Fruit fly (Drosophila melanogaster): ENCODE data around the gene X11Lbeta.

Gene X11Lbeta

dm6 chrX:10728024-10728423 is 100.5 kb downstream of the X11Lbeta start:
- no peak for TF ChIP-seq Sin3A (optimal IDR thresholded peaks at IDR 0.05)
- no peak for TF ChIP-seq psq (optimal IDR thresholded peaks at IDR 0.05)
- TF ChIP-seq Myc (optimal IDR thresholded peaks at IDR 0.05), result no peak
- no peak for TF ChIP-seq ttk (optimal IDR thresholded peaks at IDR 0.05)
- TF ChIP-seq insv (optimal IDR thresholded peaks at IDR 0.05), result no peak
- TF ChIP-seq h (optimal IDR thresholded peaks at IDR 0.05), result no peak

DNA sequence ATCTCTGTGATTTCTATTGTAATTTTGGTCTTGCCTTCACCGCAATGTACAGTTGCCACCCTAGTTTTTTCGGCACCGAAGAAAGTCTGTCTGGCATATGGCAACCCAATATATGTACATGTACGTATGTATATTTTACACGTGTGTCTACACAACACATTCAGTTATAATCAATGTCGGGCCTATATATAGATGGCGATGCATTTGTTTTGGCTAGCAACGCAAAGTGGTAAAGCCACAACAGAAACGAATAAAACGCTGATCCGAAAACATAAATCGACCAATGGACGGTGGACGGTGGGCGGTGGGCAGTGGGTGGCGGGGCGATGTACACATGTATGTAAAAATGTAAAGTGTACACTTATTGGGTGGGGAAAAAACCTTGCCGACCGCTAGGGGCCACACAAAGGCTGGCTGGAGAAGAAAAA is 101.0 kb downstream of the X11Lbeta start:
- TF ChIP-seq Sin3A (optimal IDR thresholded peaks at IDR 0.05) (no peak), h (optimal IDR thresholded peaks at IDR 0.05) (no peak), ttk (optimal IDR thresholded peaks at IDR 0.05) (no peak), Myc (optimal IDR thresholded peaks at IDR 0.05) (no peak), insv (optimal IDR thresholded peaks at IDR 0.05) (no peak), psq (optimal IDR thresholded peaks at IDR 0.05) (no peak)

DNA sequence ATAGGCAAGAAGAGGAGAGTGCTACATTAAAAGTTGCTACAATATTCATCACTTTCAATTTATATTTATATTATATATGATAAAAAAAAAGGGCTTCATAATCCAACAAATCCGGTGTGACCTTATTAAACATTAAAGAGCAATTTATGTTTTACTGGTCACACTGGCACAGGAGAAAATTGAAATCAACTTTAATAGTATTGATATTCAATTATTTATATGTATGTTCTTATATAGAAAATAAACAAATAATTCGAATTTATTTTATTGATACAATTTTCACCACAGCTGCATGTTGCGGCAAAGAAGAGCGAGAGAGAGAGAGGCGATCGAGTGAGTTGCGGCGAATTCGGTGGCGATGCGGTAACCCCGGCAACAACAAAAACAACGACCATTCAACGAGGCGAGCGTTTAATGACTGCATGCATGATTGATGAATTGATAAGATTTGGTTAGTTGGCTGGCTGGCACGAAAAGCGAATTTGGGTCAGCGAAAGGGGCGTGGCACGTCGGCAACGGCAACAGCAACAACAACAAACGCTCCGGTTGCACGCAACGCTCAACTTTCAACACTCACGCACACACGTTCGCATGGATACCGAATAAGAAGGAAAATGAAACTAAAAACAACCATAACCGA is 101.8 kb downstream of the X11Lbeta start:
- TF ChIP-seq psq (optimal IDR thresholded peaks at IDR 0.05) (no peak), ttk (optimal IDR thresholded peaks at IDR 0.05) (no peak), Sin3A (optimal IDR thresholded peaks at IDR 0.05) (no peak), h (optimal IDR thresholded peaks at IDR 0.05) (no peak), Myc (optimal IDR thresholded peaks at IDR 0.05) (no peak), insv (optimal IDR thresholded peaks at IDR 0.05) (no peak)

- TF ChIP-seq insv (optimal IDR thresholded peaks at IDR 0.05) (no peak), h (optimal IDR thresholded peaks at IDR 0.05) (no peak), psq (optimal IDR thresholded peaks at IDR 0.05) (no peak), Myc (optimal IDR thresholded peaks at IDR 0.05) (no peak), Sin3A (optimal IDR thresholded peaks at IDR 0.05) (no peak), ttk (optimal IDR thresholded peaks at IDR 0.05) (no peak)
These were observed 102.7 kb downstream of the X11Lbeta start for dm6 chrX:10729921-10730873.

- TF ChIP-seq Myc (optimal IDR thresholded peaks at IDR 0.05), result no peak
These were observed 103.8 kb downstream of the X11Lbeta start for dm6 chrX:10731357-10731756.

DNA sequence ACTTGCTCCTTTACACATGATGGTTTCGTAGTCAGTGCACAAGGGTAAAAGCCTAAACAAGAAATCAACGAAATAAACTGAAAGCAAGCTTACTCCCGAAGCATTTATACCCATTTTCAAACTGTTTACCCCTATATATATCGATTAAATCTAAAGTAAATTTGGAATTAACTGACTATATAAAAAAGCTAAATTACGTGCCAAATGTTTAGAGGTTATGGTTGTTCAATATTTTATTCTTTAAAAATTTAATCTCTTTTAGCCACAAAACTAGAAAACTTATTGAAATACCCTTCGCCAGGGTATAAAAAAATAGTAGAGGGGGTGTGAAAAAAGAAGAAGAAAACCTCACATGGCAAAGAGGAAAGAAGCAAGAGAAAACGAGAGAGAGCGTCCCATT is 104.3 kb downstream of the X11Lbeta start:
- no peak for TF ChIP-seq h (optimal IDR thresholded peaks at IDR 0.05)
- TF ChIP-seq insv (optimal IDR thresholded peaks at IDR 0.05), result no peak
- no peak for TF ChIP-seq Myc (optimal IDR thresholded peaks at IDR 0.05)
- TF ChIP-seq psq (optimal IDR thresholded peaks at IDR 0.05), result no peak
- no peak for TF ChIP-seq Sin3A (optimal IDR thresholded peaks at IDR 0.05)
- no peak for TF ChIP-seq ttk (optimal IDR thresholded peaks at IDR 0.05)

DNA sequence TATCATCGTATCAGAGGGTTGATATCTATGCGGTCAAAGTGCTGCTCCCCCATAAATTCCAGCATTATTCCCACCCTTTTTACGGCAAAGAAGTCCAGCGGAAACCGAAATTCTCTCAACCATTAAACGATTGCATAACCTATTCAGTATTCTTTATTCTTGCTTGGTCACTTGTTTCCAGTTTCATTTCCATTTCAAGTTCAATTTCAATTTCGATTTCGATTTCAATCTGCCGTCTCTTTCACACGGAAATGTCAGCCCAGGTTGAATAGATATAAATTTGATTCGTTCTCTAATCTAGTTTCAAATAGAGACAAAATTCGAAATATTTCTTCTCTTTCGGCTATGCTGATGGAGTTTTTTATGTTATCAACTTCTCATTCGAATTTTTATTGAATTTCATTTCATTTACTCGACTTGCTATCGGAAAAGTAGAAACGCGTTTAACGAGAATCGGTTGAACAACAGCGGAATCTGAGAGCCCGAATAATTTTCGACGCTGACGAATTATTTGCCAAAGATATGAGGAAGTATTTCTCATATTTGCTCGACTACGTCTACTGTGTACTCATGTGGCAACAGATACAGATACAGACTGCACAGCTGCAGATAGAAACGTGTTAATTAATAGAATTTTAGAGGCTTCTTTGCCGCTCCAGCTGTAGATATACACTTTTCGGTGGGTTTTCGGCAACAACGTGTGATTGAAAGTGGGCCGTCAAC is 105.4 kb downstream of the X11Lbeta start:
- no peak for TF ChIP-seq h (optimal IDR thresholded peaks at IDR 0.05)
- TF ChIP-seq ttk (optimal IDR thresholded peaks at IDR 0.05), result no peak
- no peak for TF ChIP-seq psq (optimal IDR thresholded peaks at IDR 0.05)
- TF ChIP-seq insv (optimal IDR thresholded peaks at IDR 0.05), result no peak
- no peak for TF ChIP-seq Sin3A (optimal IDR thresholded peaks at IDR 0.05)
- TF ChIP-seq Myc (optimal IDR thresholded peaks at IDR 0.05), result no peak

DNA sequence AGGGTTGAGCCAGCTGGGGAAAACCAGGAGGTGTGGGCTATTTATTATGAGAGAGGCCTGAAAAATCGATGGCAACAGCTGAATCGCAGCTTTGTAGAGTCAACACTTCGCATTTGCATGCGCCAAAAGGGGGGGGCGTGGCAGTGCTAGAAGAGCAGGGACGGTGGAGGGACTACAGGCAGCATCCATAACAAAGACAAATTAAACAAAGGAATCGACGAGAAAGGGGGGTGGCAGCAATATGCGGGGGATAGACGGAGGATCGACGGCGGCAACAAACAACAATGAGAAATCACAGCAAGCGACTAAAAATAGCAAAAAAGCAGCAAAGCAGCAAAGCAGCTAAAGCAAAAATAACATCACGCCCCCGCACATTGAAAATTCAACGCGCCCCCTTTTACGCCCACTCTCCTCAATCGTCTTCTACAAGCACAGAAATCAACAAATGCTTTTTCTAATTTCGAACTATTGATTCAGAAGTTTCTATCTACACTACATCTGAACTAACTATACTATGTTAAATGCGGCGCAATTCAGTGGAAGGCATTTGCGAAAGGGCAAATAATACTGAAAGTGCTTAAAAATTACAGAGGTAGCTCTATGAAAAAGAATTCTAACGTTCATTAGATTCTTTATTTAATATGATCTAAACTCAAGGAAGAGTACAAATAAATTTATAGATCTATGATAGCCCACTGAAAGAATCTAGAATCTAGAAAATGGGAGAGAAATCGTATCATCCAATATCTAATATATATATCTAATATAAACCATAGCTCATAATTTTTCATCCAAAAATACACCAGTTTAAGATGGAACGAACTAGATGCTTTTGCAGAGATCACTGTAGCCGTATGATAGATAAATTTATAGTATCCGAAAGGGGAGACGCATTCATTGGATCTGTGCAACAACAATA is 107.5 kb downstream of the X11Lbeta start:
- TF ChIP-seq psq (optimal IDR thresholded peaks at IDR 0.05) (no peak), Sin3A (optimal IDR thresholded peaks at IDR 0.05) (no peak), ttk (optimal IDR thresholded peaks at IDR 0.05) (no peak), h (optimal IDR thresholded peaks at IDR 0.05) (no peak), Myc (optimal IDR thresholded peaks at IDR 0.05) (no peak)

dm6 chrX:10735682-10736353 is 108.3 kb downstream of the X11Lbeta start:
- TF ChIP-seq psq (optimal IDR thresholded peaks at IDR 0.05) (no peak), ttk (optimal IDR thresholded peaks at IDR 0.05) (no peak), Myc (optimal IDR thresholded peaks at IDR 0.05) (no peak), Sin3A (optimal IDR thresholded peaks at IDR 0.05) (no peak)

dm6 chrX:10737422-10738150 is 110.0 kb downstream of the X11Lbeta start:
- TF ChIP-seq psq (optimal IDR thresholded peaks at IDR 0.05) (no peak), Sin3A (optimal IDR thresholded peaks at IDR 0.05) (no peak), Myc (optimal IDR thresholded peaks at IDR 0.05) (no peak), h (optimal IDR thresholded peaks at IDR 0.05) (no peak), insv (optimal IDR thresholded peaks at IDR 0.05) (no peak)

Data from Kc167 (cell line).